Worm (Caenorhabditis elegans) whole organism, midembryonic: Measurements from ENCODE around the gene efhc-1.

Experiments
- med-1 ChIP-seq: sonication (generic microtip); optimal IDR thresholded peaks from 2 replicates; lab custom pipeline; 2017; ENCODE audit warnings: missing genetic modification characterization, mild to moderate bottlenecking, missing compliant biosample characterization, antibody characterized with exemption, missing genetic modification reagents; ENCODE audit not compliant: insufficient read depth
- ztf-23 ChIP-seq: fragments of 200-800 bp; sonication (Bioruptor generic); IDR thresholded peaks from 2 replicates; pipeline ENCODE4 v1.3.6; 2022; ENCODE audit warnings: missing genetic modification reagents, missing genetic modification characterization, missing compliant biosample characterization
- ztf-29 ChIP-seq: fragments of 200-800 bp; sonication (Bioruptor generic); IDR thresholded peaks from 2 replicates; pipeline ENCODE4 v1.3.6; 2022; ENCODE audit warnings: missing genetic modification reagents, missing genetic modification characterization, missing compliant biosample characterization

DNA sequence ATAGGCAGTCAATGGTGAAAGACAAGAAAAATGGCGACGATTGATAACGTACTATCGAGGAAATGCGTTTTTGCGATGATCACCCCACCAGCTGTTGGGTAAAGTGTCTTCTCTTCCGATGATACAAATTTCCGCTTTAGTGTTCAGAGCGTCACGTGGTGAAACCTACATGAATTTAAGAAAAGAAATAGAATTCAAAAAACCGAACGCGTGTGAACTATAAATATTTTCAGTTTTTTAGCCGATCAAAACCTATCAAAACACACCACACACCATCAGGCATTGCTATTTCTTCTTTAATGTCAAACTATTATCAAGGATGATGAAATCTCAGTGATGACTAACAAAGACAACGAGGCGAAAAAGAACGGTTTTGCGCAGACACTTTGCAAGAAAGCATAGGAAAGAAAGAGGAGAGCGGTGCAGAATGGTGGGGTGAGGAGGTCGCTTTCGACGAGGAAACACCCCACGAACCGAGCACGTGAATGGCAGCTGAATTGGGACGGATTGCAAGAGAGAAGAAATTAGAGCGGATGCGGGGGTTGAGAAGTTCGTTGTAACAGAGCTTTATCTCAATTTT is 26.1 kb upstream of the efhc-1 start:
- TF ChIP-seq ztf-29 (GFP tag; lab: Robert Waterston, UW) = no peak
- TF ChIP-seq ztf-23 (GFP tag; lab: Robert Waterston, UW) = no peak
- TF ChIP-seq med-1 (GFP tag; lab: Kevin White, UChicago) = no peak
